Worm (Caenorhabditis elegans) whole organism, L4/young adult: ENCODE results near the gene nhr-119.

Experiments used
- W03F9.2 ChIP-seq: fragments of 150-350 bp; optimal IDR thresholded peaks from 2 replicates; lab custom pipeline; 2014; ENCODE audit warnings: missing biosample characterization, missing genetic modification characterization
- him-1 ChIP-seq: sonication (generic microtip); optimal IDR thresholded peaks from 2 replicates; lab custom pipeline; 2016; ENCODE audit warnings: missing genotype, missing genetic modification reagents, missing genetic modification characterization, missing compliant biosample characterization

ce11 chrII:2831173-2831572, 30.8 kb upstream of the nhr-119 start, which contains the start of gene K12H6.6:
- TF ChIP-seq W03F9.2 (tag; lab: Kevin White, UChicago): no peak
- TF ChIP-seq him-1 (tag; lab: Kevin White, UChicago): no peak
